Worm (Caenorhabditis elegans) whole organism, young adult: ENCODE measurements around the gene metl-6.

Source experiments
- B0019.2 ChIP-seq: fragments of 200-800 bp; sonication (Bioruptor generic); conservative IDR thresholded peaks from 2 replicates; pipeline ENCODE4 v1.3.6; 2022; ENCODE audit warnings: missing genetic modification reagents, missing genetic modification characterization, missing compliant biosample characterization
- B0261.1 ChIP-seq: sonication (generic microtip); optimal IDR thresholded peaks from 2 replicates; lab custom pipeline; 2016; ENCODE audit warnings: mild to moderate bottlenecking, missing genetic modification characterization, moderate library complexity, missing compliant biosample characterization
- B0336.3 ChIP-seq: fragments of 200-800 bp; sonication (Bioruptor generic); IDR thresholded peaks from 2 replicates; pipeline ENCODE4 v1.3.6; 2022; ENCODE audit warnings: missing genetic modification characterization, missing compliant biosample characterization
- C06A6.2 ChIP-seq: fragments of 200-800 bp; sonication (Bioruptor generic); conservative IDR thresholded peaks from 2 replicates; pipeline ENCODE4 v1.3.6; 2022; ENCODE audit warnings: missing genetic modification characterization, missing compliant biosample characterization
- F22D6.2 ChIP-seq: sonication (generic microtip); optimal IDR thresholded peaks from 2 replicates; lab custom pipeline; 2016; ENCODE audit warnings: mild to moderate bottlenecking, missing genetic modification characterization, missing compliant biosample characterization
- F33H1.4 ChIP-seq: fragments of 200-800 bp; sonication (Bioruptor generic); IDR thresholded peaks from 2 replicates; pipeline ENCODE4 v1.3.6; 2022; ENCODE audit warnings: missing genetic modification reagents, missing genetic modification characterization, missing compliant biosample characterization
- F52B5.7 ChIP-seq: sonication (generic microtip); optimal IDR thresholded peaks from 2 replicates; lab custom pipeline; 2016; ENCODE audit warnings: mild to moderate bottlenecking, missing genetic modification characterization, missing compliant biosample characterization
- F55B11.4 ChIP-seq: sonication (generic microtip); optimal IDR thresholded peaks from 2 replicates; lab custom pipeline; 2016; ENCODE audit warnings: missing compliant biosample characterization, missing genetic modification characterization, borderline replicate concordance; ENCODE audit not compliant: insufficient read depth
- T07F8.4 ChIP-seq: sonication (generic microtip); optimal IDR thresholded peaks from 2 replicates; lab custom pipeline; 2016; ENCODE audit warnings: mild to moderate bottlenecking, missing genetic modification characterization, moderate library complexity, missing compliant biosample characterization
- Y67H2A.10 ChIP-seq: fragments of 200-800 bp; sonication (Bioruptor generic); conservative IDR thresholded peaks from 2 replicates; pipeline ENCODE4 v1.3.6; 2022; ENCODE audit warnings: missing genetic modification reagents, missing genetic modification characterization, missing compliant biosample characterization
- Y79H2A.3 ChIP-seq: fragments of 200-800 bp; sonication (Bioruptor generic); conservative IDR thresholded peaks from 2 replicates; pipeline ENCODE4 v1.3.6; 2022; ENCODE audit warnings: missing genetic modification reagents, missing genetic modification characterization, missing compliant biosample characterization
- akir-1 ChIP-seq: fragments of 200-800 bp; sonication (Bioruptor generic); optimal IDR thresholded peaks from 2 replicates; lab custom pipeline; 2018; ENCODE audit warnings: mild to moderate bottlenecking, missing genetic modification characterization, moderate library complexity, missing compliant biosample characterization
- ama-1 ChIP-seq, 3 experiments: fragments of 150-350 bp in 1 of 3; sonication (generic microtip) in 2 of 3; optimal IDR thresholded peaks; 2 replicates each; lab custom pipeline; 2014 to 2018; ENCODE audit warnings: missing biosample characterization in 2 of 3, missing genetic modification characterization in 2 of 3, missing genetic modification reagents in 2 of 3
- aptf-3 ChIP-seq: fragments of 200-800 bp; sonication (Bioruptor generic); IDR thresholded peaks from 2 replicates; pipeline ENCODE4 v1.3.6; 2022; ENCODE audit warnings: missing genetic modification characterization, missing compliant biosample characterization
- attf-3 ChIP-seq: fragments of 200-800 bp; sonication (Bioruptor generic); conservative IDR thresholded peaks from 2 replicates; pipeline ENCODE4 v1.3.6; 2022; ENCODE audit warnings: missing genetic modification reagents, missing genetic modification characterization, missing compliant biosample characterization
- attf-6 ChIP-seq: fragments of 200-800 bp; sonication (Bioruptor generic); IDR thresholded peaks from 2 replicates; pipeline ENCODE4 v1.3.6; 2022; ENCODE audit warnings: missing genetic modification reagents, missing genetic modification characterization, missing compliant biosample characterization
- cebp-1 ChIP-seq, 2 experiments: fragments of 200-800 bp in 1 of 2; sonication (Bioruptor generic) in 1 of 2; sonication (generic microtip) in 1 of 2; IDR thresholded peaks in 1 of 2; optimal IDR thresholded peaks in 1 of 2; 2 replicates each; pipeline versions ENCODE4 v1.3.6 to Lab custom; 2017 to 2022; ENCODE audit warnings: missing compliant biosample characterization in 2 of 2, missing genetic modification characterization in 2 of 2, mild to moderate bottlenecking in 1 of 2, missing genetic modification reagents in 1 of 2, moderate library complexity in 1 of 2
- ceh-27 ChIP-seq: fragments of 200-800 bp; sonication (Bioruptor generic); optimal IDR thresholded peaks from 2 replicates; lab custom pipeline; 2018; ENCODE audit warnings: mild to moderate bottlenecking, missing genetic modification characterization, moderate library complexity, missing compliant biosample characterization
- ceh-40 ChIP-seq: fragments of 200-800 bp; sonication (Bioruptor generic); IDR thresholded peaks from 2 replicates; pipeline ENCODE4 v1.3.6; 2022; ENCODE audit warnings: missing genetic modification characterization, missing compliant biosample characterization
- ceh-58 ChIP-seq: fragments of 200-800 bp; sonication (Bioruptor generic); IDR thresholded peaks from 2 replicates; pipeline ENCODE4 v1.3.6; 2022; ENCODE audit warnings: missing genetic modification characterization, missing compliant biosample characterization
- ceh-91 ChIP-seq: fragments of 200-800 bp; sonication (Bioruptor generic); IDR thresholded peaks from 2 replicates; pipeline ENCODE4 v1.3.6; 2022; ENCODE audit warnings: missing genetic modification reagents, missing genetic modification characterization, missing compliant biosample characterization
- chd-7 ChIP-seq: sonication (generic microtip); optimal IDR thresholded peaks from 2 replicates; lab custom pipeline; 2016; ENCODE audit warnings: mild to moderate bottlenecking, missing genetic modification characterization, moderate library complexity, missing compliant biosample characterization
- die-1 ChIP-seq: sonication (generic microtip); optimal IDR thresholded peaks from 2 replicates; lab custom pipeline; 2016; ENCODE audit warnings: missing genotype, mild to moderate bottlenecking, missing genetic modification characterization, missing compliant biosample characterization
- dpl-1 ChIP-seq: fragments of 150-350 bp; optimal IDR thresholded peaks from 2 replicates; lab custom pipeline; 2014; ENCODE audit warnings: missing biosample characterization, missing genetic modification reagents, missing genetic modification characterization
- hsf-1 ChIP-seq: fragments of 200-800 bp; sonication (Bioruptor generic); IDR thresholded peaks from 2 replicates; pipeline ENCODE4 v1.3.6; 2022; ENCODE audit warnings: missing genetic modification reagents, missing genetic modification characterization, missing compliant biosample characterization
- lag-1 ChIP-seq: fragments of 200-800 bp; sonication (Bioruptor generic); IDR thresholded peaks from 2 replicates; pipeline ENCODE4 v1.3.6; 2022; ENCODE audit warnings: missing genetic modification reagents, missing genetic modification characterization, missing compliant biosample characterization
- lin-35 ChIP-seq, 3 experiments: fragments of 150-350 bp in 2 of 3; sonication (generic microtip) in 1 of 3; optimal IDR thresholded peaks; 2 replicates each; lab custom pipeline; 2014 to 2018; ENCODE audit warnings: missing biosample characterization in 3 of 3, missing genetic modification characterization in 3 of 3, missing genetic modification reagents in 3 of 3
- lin-54 ChIP-seq: fragments of 200-800 bp; sonication (Bioruptor generic); optimal IDR thresholded peaks from 2 replicates; lab custom pipeline; 2018; ENCODE audit warnings: mild to moderate bottlenecking, missing genetic modification characterization, missing compliant biosample characterization
- madf-6 ChIP-seq: fragments of 200-800 bp; sonication (Bioruptor generic); IDR thresholded peaks from 2 replicates; pipeline ENCODE4 v1.3.6; 2022; ENCODE audit warnings: missing genetic modification reagents, missing genetic modification characterization, missing compliant biosample characterization
- mcd-1 ChIP-seq: fragments of 200-800 bp; sonication (Bioruptor generic); IDR thresholded peaks from 2 replicates; pipeline ENCODE4 v1.3.6; 2022; ENCODE audit warnings: missing genetic modification reagents, missing genetic modification characterization, missing compliant biosample characterization
- pbrm-1 ChIP-seq: fragments of 200-800 bp; sonication (Bioruptor generic); IDR thresholded peaks from 2 replicates; pipeline ENCODE4 v1.3.6; 2022; ENCODE audit warnings: missing genetic modification reagents, missing genetic modification characterization, missing compliant biosample characterization
- sdz-38 ChIP-seq: sonication (generic microtip); optimal IDR thresholded peaks from 2 replicates; lab custom pipeline; 2016; ENCODE audit warnings: missing genotype, missing genetic modification characterization, missing compliant biosample characterization
- snpc-1.1 ChIP-seq: sonication (generic microtip); optimal IDR thresholded peaks from 2 replicates; lab custom pipeline; 2017; ENCODE audit warnings: missing genetic modification characterization, mild to moderate bottlenecking, missing compliant biosample characterization, antibody characterized with exemption, moderate library complexity, missing genotype, missing genetic modification reagents; ENCODE audit not compliant: insufficient read depth
- tbp1 ChIP-seq: fragments of 200-800 bp; sonication (Bioruptor generic); optimal IDR thresholded peaks from 2 replicates; lab custom pipeline; 2018; ENCODE audit warnings: mild to moderate bottlenecking, missing genetic modification characterization, missing compliant biosample characterization
- zim-3 ChIP-seq: sonication (generic microtip); optimal IDR thresholded peaks from 2 replicates; lab custom pipeline; 2017; ENCODE audit warnings: mild to moderate bottlenecking, missing genetic modification characterization, moderate library complexity, missing compliant biosample characterization
- ztf-18 ChIP-seq: sonication (generic microtip); optimal IDR thresholded peaks from 2 replicates; lab custom pipeline; 2016; ENCODE audit warnings: missing genotype, mild to moderate bottlenecking, missing genetic modification characterization, missing compliant biosample characterization
- ztf-22 ChIP-seq: fragments of 200-800 bp; sonication (Bioruptor generic); optimal IDR thresholded peaks from 2 replicates; lab custom pipeline; 2018; ENCODE audit warnings: mild to moderate bottlenecking, missing genetic modification characterization, moderate library complexity, missing compliant biosample characterization

Gene metl-6

DNA sequence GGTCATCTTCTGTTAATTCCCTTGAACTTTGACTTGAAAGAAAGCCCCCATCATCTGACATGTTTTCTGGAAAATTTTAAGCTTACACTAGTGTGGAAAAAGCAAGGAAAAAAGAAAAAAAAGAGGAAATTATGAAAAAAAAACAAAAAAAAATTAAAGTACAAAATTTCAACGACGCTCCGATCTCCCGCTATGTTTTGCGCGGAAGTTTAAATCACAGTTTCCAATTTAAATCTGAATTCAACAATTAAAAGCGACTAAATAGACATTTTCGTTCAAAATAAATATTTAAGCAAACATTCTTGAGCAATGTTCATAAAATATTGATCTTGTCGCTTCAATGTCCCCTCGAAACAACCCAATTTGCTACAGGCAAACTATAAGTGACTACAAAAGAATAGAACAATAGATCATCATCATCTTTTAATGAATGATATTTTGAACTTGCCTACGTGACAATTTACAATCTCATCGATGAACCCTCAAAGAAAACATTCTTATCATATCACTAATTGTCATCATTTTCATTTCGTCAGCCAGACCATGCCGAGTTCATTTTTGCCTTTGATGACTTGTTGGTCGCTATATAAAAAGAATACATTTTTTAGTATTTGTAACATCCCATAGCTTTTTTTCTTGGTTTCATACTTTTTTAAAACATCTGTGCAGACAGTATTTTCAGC, at the start of gene metl-6, which contains the start of gene nit-1:
metl-6 (minus strand) TSS at position 66 of the 683 bp plus-strand sequence.
nit-1 (plus strand) TSS at position 562 of the 683 bp plus-strand sequence.
- TF ChIP-seq attf-3 (peak; percentile 48; the same call in 1 of the 2 replicates), F33H1.4 (GFP tag; lab: Robert Waterston, UW) (no peak), die-1 (tag; lab: Kevin White, UChicago) (no peak), cebp-1 (GFP tag; IDR thresholded peaks at IDR 0.05; lab: Robert Waterston, UW) (no peak), cebp-1 (tag; optimal IDR thresholded peaks at IDR 0.05; lab: Kevin White, UChicago) (no peak), lin-35 (GFP tag; optimal IDR thresholded peaks at IDR 0.05; lab: Kevin White, UChicago) (peak in 1 of 3 experiments; percentile 10), akir-1 (GFP tag; lab: Kevin White, UChicago) (no peak), ceh-58 (GFP tag; lab: Robert Waterston, UW) (no peak), ama-1 (optimal IDR thresholded peaks at IDR 0.05; lab: Kevin White, UChicago) (no peak), ama-1 (GFP tag; optimal IDR thresholded peaks at IDR 0.05; lab: Kevin White, UChicago) (no peak), B0261.1 (tag; lab: Kevin White, UChicago) (no peak), ceh-27 (no peak), ztf-22 (GFP tag; lab: Kevin White, UChicago) (no peak), pbrm-1 (GFP tag; lab: Robert Waterston, UW) (no peak), F55B11.4 (no peak), madf-6 (GFP tag; lab: Robert Waterston, UW) (no peak), lag-1 (GFP tag; lab: Robert Waterston, UW) (no peak), hsf-1 (GFP tag; lab: Robert Waterston, UW) (no peak), tbp1 (GFP tag; lab: Kevin White, UChicago) (no peak), F52B5.7 (tag; lab: Kevin White, UChicago) (no peak), lin-54 (GFP tag; lab: Kevin White, UChicago) (peak; percentile 10), dpl-1 (GFP tag; lab: Kevin White, UChicago) (no peak), sdz-38 (tag; lab: Kevin White, UChicago) (no peak), Y67H2A.10 (no peak)

- TF ChIP-seq Y79H2A.3 (GFP tag; lab: Robert Waterston, UW) = no peak
- TF ChIP-seq zim-3 (tag; lab: Kevin White, UChicago) = no peak
- no peak for TF ChIP-seq chd-7
Observed at ce11 chrIII:3970395-3970794, 48.9 kb upstream of the metl-6 start.

- TF ChIP-seq B0019.2 (GFP tag; lab: Robert Waterston, UW) = no peak
- TF ChIP-seq ztf-22 (GFP tag; lab: Kevin White, UChicago) = no peak
- TF ChIP-seq C06A6.2 = no peak
- no peak for TF ChIP-seq zim-3 (tag; lab: Kevin White, UChicago)
- no peak for TF ChIP-seq mcd-1 (GFP tag; lab: Robert Waterston, UW)
- no peak for TF ChIP-seq aptf-3
- no peak for TF ChIP-seq attf-6 (GFP tag; lab: Robert Waterston, UW)
- TF ChIP-seq ztf-18 = no peak
- TF ChIP-seq ceh-91 = no peak
- no peak for TF ChIP-seq T07F8.4 (tag; lab: Kevin White, UChicago)
- TF ChIP-seq F22D6.2 (tag; lab: Kevin White, UChicago) = no peak
- TF ChIP-seq ceh-40 (GFP tag; lab: Robert Waterston, UW) = no peak
- TF ChIP-seq snpc-1.1 (tag; lab: Kevin White, UChicago) = no peak
- no peak for TF ChIP-seq B0336.3
Observed at ce11 chrIII:3969133-3969532, 47.6 kb upstream of the metl-6 start.
